Worm (Caenorhabditis elegans) whole organism, young adult: ENCODE measurements around the gene C56C10.4.

Experiments
- B0035.1 ChIP-seq: sonication (generic microtip); optimal IDR thresholded peaks from 2 replicates; lab custom pipeline; 2016; ENCODE audit warnings: missing genetic modification characterization, mild to moderate bottlenecking, missing compliant biosample characterization, missing genotype, missing genetic modification reagents
- B0261.1 ChIP-seq: sonication (generic microtip); optimal IDR thresholded peaks from 2 replicates; lab custom pipeline; 2016; ENCODE audit warnings: mild to moderate bottlenecking, missing genetic modification characterization, moderate library complexity, missing compliant biosample characterization
- K12H6.12 ChIP-seq: fragments of 200-800 bp; sonication (Bioruptor generic); optimal IDR thresholded peaks from 2 replicates; lab custom pipeline; 2018; ENCODE audit warnings: mild to moderate bottlenecking, missing genetic modification characterization, missing compliant biosample characterization
- Y53G8AR.9 ChIP-seq: fragments of 200-800 bp; sonication (Bioruptor generic); conservative IDR thresholded peaks from 2 replicates; pipeline ENCODE4 v1.3.6; 2022; ENCODE audit warnings: missing genetic modification reagents, missing genetic modification characterization, missing compliant biosample characterization
- ZK185.1 ChIP-seq: sonication (generic microtip); optimal IDR thresholded peaks from 2 replicates; lab custom pipeline; 2016; ENCODE audit warnings: mild to moderate bottlenecking, missing genetic modification characterization, missing compliant biosample characterization; ENCODE audit not compliant: poor library complexity, severe bottlenecking
- akir-1 ChIP-seq: fragments of 200-800 bp; sonication (Bioruptor generic); optimal IDR thresholded peaks from 2 replicates; lab custom pipeline; 2018; ENCODE audit warnings: mild to moderate bottlenecking, missing genetic modification characterization, moderate library complexity, missing compliant biosample characterization
- aptf-2 ChIP-seq: fragments of 200-800 bp; sonication (Bioruptor generic); conservative IDR thresholded peaks from 2 replicates; pipeline ENCODE4 v1.3.6; 2022; ENCODE audit warnings: missing genetic modification reagents, missing genetic modification characterization, missing compliant biosample characterization
- attf-5 ChIP-seq: fragments of 200-800 bp; sonication (Bioruptor generic); optimal IDR thresholded peaks from 2 replicates; lab custom pipeline; 2018; ENCODE audit warnings: mild to moderate bottlenecking, missing genetic modification characterization, missing compliant biosample characterization
- cebp-2 ChIP-seq: fragments of 200-800 bp; sonication (Bioruptor generic); IDR thresholded peaks from 2 replicates; pipeline ENCODE4 v1.3.6; 2022; ENCODE audit warnings: missing genetic modification characterization, missing compliant biosample characterization
- ceh-100 ChIP-seq: fragments of 200-800 bp; sonication (Bioruptor generic); IDR thresholded peaks from 2 replicates; pipeline ENCODE4 v1.3.6; 2022; ENCODE audit warnings: missing genetic modification reagents, missing genetic modification characterization, missing compliant biosample characterization
- ceh-58 ChIP-seq: fragments of 200-800 bp; sonication (Bioruptor generic); IDR thresholded peaks from 2 replicates; pipeline ENCODE4 v1.3.6; 2022; ENCODE audit warnings: missing genetic modification characterization, missing compliant biosample characterization
- chd-7 ChIP-seq: sonication (generic microtip); optimal IDR thresholded peaks from 2 replicates; lab custom pipeline; 2016; ENCODE audit warnings: mild to moderate bottlenecking, missing genetic modification characterization, moderate library complexity, missing compliant biosample characterization
- dpl-1 ChIP-seq: fragments of 150-350 bp; optimal IDR thresholded peaks from 2 replicates; lab custom pipeline; 2014; ENCODE audit warnings: missing biosample characterization, missing genetic modification reagents, missing genetic modification characterization
- egl-18 ChIP-seq: fragments of 200-800 bp; sonication (Bioruptor generic); IDR thresholded peaks from 2 replicates; pipeline ENCODE4 v1.3.6; 2022; ENCODE audit warnings: missing genetic modification reagents, missing genetic modification characterization, missing compliant biosample characterization
- hlh-12 ChIP-seq: sonication (generic microtip); optimal IDR thresholded peaks from 2 replicates; lab custom pipeline; 2016; ENCODE audit warnings: missing genetic modification characterization, missing compliant biosample characterization
- hlh-26 ChIP-seq: fragments of 200-800 bp; sonication (Bioruptor generic); conservative IDR thresholded peaks from 2 replicates; pipeline ENCODE4 v1.3.6; 2022; ENCODE audit warnings: missing genetic modification reagents, missing genetic modification characterization, missing compliant biosample characterization
- hmg-1.2 ChIP-seq: fragments of 200-800 bp; sonication (Bioruptor generic); IDR thresholded peaks from 2 replicates; pipeline ENCODE4 v1.3.6; 2022; ENCODE audit warnings: missing genetic modification reagents, missing genetic modification characterization, missing compliant biosample characterization
- hmg-20 ChIP-seq: fragments of 200-800 bp; sonication (Bioruptor generic); IDR thresholded peaks from 2 replicates; pipeline ENCODE4 v1.3.6; 2022; ENCODE audit warnings: missing genetic modification reagents, missing genetic modification characterization, missing compliant biosample characterization
- lag-1 ChIP-seq: fragments of 200-800 bp; sonication (Bioruptor generic); IDR thresholded peaks from 2 replicates; pipeline ENCODE4 v1.3.6; 2022; ENCODE audit warnings: missing genetic modification reagents, missing genetic modification characterization, missing compliant biosample characterization
- let-607 ChIP-seq, 2 experiments: fragments of 200-800 bp in 1 of 2; sonication (Bioruptor generic) in 1 of 2; sonication (generic microtip) in 1 of 2; optimal IDR thresholded peaks; 2 replicates each; lab custom pipeline; 2016 to 2018; ENCODE audit warnings: mild to moderate bottlenecking in 2 of 2, missing compliant biosample characterization in 2 of 2, missing genetic modification characterization in 2 of 2, moderate library complexity in 2 of 2, missing genotype in 1 of 2
- lin-54 ChIP-seq: fragments of 200-800 bp; sonication (Bioruptor generic); optimal IDR thresholded peaks from 2 replicates; lab custom pipeline; 2018; ENCODE audit warnings: mild to moderate bottlenecking, missing genetic modification characterization, missing compliant biosample characterization
- lsy-27 ChIP-seq: sonication (generic microtip); optimal IDR thresholded peaks from 2 replicates; lab custom pipeline; 2017; ENCODE audit warnings: missing genetic modification characterization, mild to moderate bottlenecking, missing compliant biosample characterization, antibody characterized with exemption, missing genotype, borderline replicate concordance; ENCODE audit not compliant: insufficient read depth
- madf-6 ChIP-seq: fragments of 200-800 bp; sonication (Bioruptor generic); IDR thresholded peaks from 2 replicates; pipeline ENCODE4 v1.3.6; 2022; ENCODE audit warnings: missing genetic modification reagents, missing genetic modification characterization, missing compliant biosample characterization
- mcd-1 ChIP-seq: fragments of 200-800 bp; sonication (Bioruptor generic); IDR thresholded peaks from 2 replicates; pipeline ENCODE4 v1.3.6; 2022; ENCODE audit warnings: missing genetic modification reagents, missing genetic modification characterization, missing compliant biosample characterization
- nfyb-1 ChIP-seq: fragments of 200-800 bp; sonication (Bioruptor generic); IDR thresholded peaks from 2 replicates; pipeline ENCODE4 v1.3.6; 2022; ENCODE audit warnings: missing genetic modification reagents, missing genetic modification characterization, missing compliant biosample characterization
- nhr-27 ChIP-seq: fragments of 200-800 bp; sonication (Bioruptor generic); optimal IDR thresholded peaks from 2 replicates; lab custom pipeline; 2018; ENCODE audit warnings: mild to moderate bottlenecking, missing genetic modification characterization, moderate library complexity, missing compliant biosample characterization
- nhr-80 ChIP-seq: sonication (generic microtip); optimal IDR thresholded peaks from 2 replicates; lab custom pipeline; 2016; ENCODE audit warnings: missing genetic modification characterization, missing compliant biosample characterization
- pha-4 ChIP-seq: fragments of 150-350 bp; sonication (generic microtip); optimal IDR thresholded peaks from 2 replicates; lab custom pipeline; 2014; ENCODE audit warnings: missing biosample characterization, missing genetic modification reagents, missing genetic modification characterization
- rec-8 ChIP-seq, 2 experiments: sonication (generic microtip); optimal IDR thresholded peaks; 2 replicates each; lab custom pipeline; 2016; ENCODE audit warnings: mild to moderate bottlenecking in 2 of 2, missing genetic modification characterization in 2 of 2, missing genetic modification reagents in 2 of 2, missing genotype in 2 of 2, missing biosample characterization in 1 of 2, missing compliant biosample characterization in 1 of 2, moderate library complexity in 1 of 2
- repo-1 ChIP-seq: sonication (generic microtip); optimal IDR thresholded peaks from 2 replicates; lab custom pipeline; 2017; ENCODE audit warnings: mild to moderate bottlenecking, missing genetic modification characterization, missing compliant biosample characterization
- sea-2 ChIP-seq: fragments of 200-800 bp; sonication (Bioruptor generic); IDR thresholded peaks from 2 replicates; pipeline ENCODE4 v1.3.6; 2022; ENCODE audit warnings: missing genetic modification characterization, missing compliant biosample characterization
- snpc-1.3 ChIP-seq: sonication (generic microtip); optimal IDR thresholded peaks from 2 replicates; lab custom pipeline; 2017; ENCODE audit warnings: missing genetic modification characterization, mild to moderate bottlenecking, missing compliant biosample characterization, antibody characterized with exemption, moderate library complexity, missing genotype, missing genetic modification reagents; ENCODE audit not compliant: insufficient read depth
- sptf-2 ChIP-seq: fragments of 200-800 bp; sonication (Bioruptor generic); optimal IDR thresholded peaks from 2 replicates; lab custom pipeline; 2018; ENCODE audit warnings: mild to moderate bottlenecking, missing genetic modification characterization, missing compliant biosample characterization
- unc-62 ChIP-seq: fragments of 150-350 bp; optimal IDR thresholded peaks from 2 replicates; lab custom pipeline; 2014; ENCODE audit warnings: missing biosample characterization, missing genetic modification reagents, missing genetic modification characterization
- ztf-6 ChIP-seq: fragments of 200-800 bp; sonication (Bioruptor generic); IDR thresholded peaks from 2 replicates; pipeline ENCODE4 v1.3.6; 2022; ENCODE audit warnings: missing genetic modification reagents, missing genetic modification characterization, missing compliant biosample characterization

C56C10.4 gene

DNA sequence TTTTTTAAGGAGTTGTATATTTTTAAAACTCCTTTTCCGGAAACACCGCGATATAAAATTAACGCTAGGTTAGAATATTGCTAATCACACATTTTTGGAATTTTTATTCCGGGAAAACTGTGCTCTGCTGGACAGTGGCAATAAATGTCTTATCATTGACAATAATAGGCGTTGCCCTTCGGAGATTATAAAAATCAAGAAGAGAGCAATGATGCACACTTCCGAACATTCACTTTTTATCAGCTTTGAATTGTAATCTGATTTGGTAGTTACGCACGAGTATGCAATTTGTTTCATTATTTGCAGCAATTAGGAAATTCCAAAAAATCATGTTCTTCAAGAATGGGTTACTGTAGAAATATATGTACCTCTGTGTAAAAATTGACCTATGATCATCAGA, 33.3 kb downstream of the C56C10.4 start:
- TF ChIP-seq nhr-80 (tag; lab: Kevin White, UChicago), result peak; percentile 56
- no peak for TF ChIP-seq lin-54 (GFP tag; lab: Kevin White, UChicago)
- TF ChIP-seq, all 124 proteins: peak for 1

DNA sequence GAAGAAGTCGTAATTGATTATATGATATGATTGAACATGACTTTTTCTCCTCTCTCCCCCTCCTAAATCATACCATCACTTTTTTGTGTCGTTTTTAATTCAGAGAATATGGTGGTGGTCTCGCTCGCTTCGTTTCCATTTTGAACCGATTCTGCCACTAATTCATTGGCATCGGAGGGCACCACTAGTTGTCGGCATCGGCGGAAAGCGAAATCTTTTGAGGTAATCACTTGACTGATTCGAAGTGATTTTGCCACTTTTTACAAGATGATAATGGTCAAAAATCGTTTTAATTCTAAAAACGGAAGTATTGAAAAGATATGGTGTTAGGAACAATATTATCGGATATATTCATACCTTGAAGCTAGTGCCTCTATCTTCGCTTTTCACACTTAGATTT, 33.9 kb downstream of the C56C10.4 start, which contains the start of gene klf-3:
Gene klf-3, plus strand, starts transcription at position 109 of the 400 bp plus-strand sequence.
- TF ChIP-seq ceh-58 (no peak), chd-7 (tag; lab: Kevin White, UChicago) (no peak), ztf-6 (GFP tag; lab: Robert Waterston, UW) (no peak), repo-1 (tag; lab: Kevin White, UChicago) (no peak), ceh-100 (GFP tag; lab: Robert Waterston, UW) (no peak), sea-2 (no peak), lin-54 (GFP tag; lab: Kevin White, UChicago) (no peak), attf-5 (no peak), lsy-27 (no peak), nfyb-1 (no peak), egl-18 (no peak), nhr-27 (tag; lab: Kevin White, UChicago) (no peak), pha-4 (tag; lab: Kevin White, UChicago) (no peak)

DNA sequence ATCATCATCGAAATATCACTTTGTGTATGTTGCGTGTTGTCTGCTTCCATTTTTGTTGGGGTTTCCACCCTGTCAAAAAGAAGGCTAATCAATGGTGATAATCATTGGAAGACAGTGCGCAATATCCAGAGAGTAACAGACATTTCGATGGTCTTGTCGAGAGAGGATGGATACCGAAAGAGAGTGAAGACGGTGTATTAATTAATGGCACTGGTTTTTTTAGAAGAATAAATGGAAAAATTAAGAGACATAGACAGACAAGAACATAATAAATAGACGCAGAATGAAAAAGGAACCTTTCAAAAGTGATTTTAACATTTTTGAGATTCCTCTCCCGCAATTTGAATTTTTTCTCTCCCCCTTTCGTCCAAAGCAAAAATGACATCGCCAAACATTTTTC, 36.1 kb downstream of the C56C10.4 start:
- TF ChIP-seq let-607 (tag; optimal IDR thresholded peaks at IDR 0.05; lab: Kevin White, UChicago) (no peak), hmg-1.2 (GFP tag; lab: Robert Waterston, UW) (peak; percentile 60; the same call in 1 of the 2 replicates)

DNA sequence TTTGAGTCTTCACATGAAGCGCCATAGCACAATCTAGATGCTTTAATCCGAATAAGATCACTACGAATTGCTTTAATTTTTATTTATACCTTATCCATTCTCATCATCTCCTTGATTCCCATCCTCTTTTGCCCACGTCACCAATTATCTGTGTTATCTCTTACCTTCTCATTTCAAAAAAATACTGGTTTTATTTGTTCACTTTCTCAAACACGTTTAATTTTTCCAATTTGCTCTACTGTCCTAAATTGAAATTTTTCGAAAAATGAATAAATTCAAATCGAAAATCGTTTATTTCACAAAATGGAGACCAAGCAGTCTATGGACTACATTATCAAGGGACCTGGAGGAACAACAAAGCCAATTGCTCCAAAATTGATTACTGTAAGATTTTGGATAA, 39.0 kb downstream of the C56C10.4 start, which contains the start of gene F54H5.3:
Gene F54H5.3, plus strand, starts transcription at position 301 of the 400 bp plus-strand sequence.
- no peak for TF ChIP-seq sptf-2 (GFP tag; lab: Kevin White, UChicago)
- TF ChIP-seq B0035.1, result no peak
- TF ChIP-seq dpl-1, result no peak
- TF ChIP-seq madf-6 (GFP tag; lab: Robert Waterston, UW), result no peak
- no peak for TF ChIP-seq lag-1 (GFP tag; lab: Robert Waterston, UW)
- no peak for TF ChIP-seq mcd-1 (GFP tag; lab: Robert Waterston, UW)
- no peak for TF ChIP-seq pha-4 (tag; lab: Kevin White, UChicago)
- TF ChIP-seq cebp-2, result no peak
- TF ChIP-seq K12H6.12, result no peak
- TF ChIP-seq unc-62 (GFP tag; lab: Kevin White, UChicago), result no peak
- no peak for TF ChIP-seq ZK185.1 (tag; lab: Kevin White, UChicago)
- TF ChIP-seq hmg-20 (GFP tag; lab: Robert Waterston, UW), result no peak
- TF ChIP-seq B0261.1 (tag; lab: Kevin White, UChicago), result no peak
- no peak for TF ChIP-seq aptf-2 (GFP tag; lab: Robert Waterston, UW)
- no peak for TF ChIP-seq hlh-12 (tag; lab: Kevin White, UChicago)
- no peak for TF ChIP-seq snpc-1.3 (tag; lab: Kevin White, UChicago)
- no peak for TF ChIP-seq lsy-27
- TF ChIP-seq Y53G8AR.9 (GFP tag; lab: Robert Waterston, UW), result no peak

DNA sequence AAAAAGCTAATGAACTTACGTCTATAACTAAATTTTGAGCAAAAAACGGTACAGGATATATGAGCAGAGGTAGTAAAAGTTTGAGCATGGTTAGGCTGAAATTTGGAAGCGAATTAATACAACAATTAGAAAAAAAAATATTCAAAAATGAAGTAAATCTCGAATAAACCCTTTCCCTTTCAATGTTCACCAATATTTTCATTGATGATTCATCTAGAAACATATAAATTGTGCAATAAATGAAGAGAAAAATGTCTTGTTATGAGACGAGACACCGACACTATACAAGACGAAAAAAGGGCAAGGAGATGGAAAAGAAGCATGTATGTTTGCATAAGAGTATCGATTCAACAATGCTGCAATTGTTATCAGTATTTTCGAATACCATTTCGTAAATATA, 42.4 kb downstream of the C56C10.4 start, which contains the start of gene F54H5.14:
Gene F54H5.14, minus strand, starts transcription at position 101 of the 400 bp plus-strand sequence.
- TF ChIP-seq akir-1 (GFP tag; lab: Kevin White, UChicago), result no peak
- TF ChIP-seq rec-8 (tag; optimal IDR thresholded peaks at IDR 0.05; lab: Kevin White, UChicago), result no peak
- peak; percentile 0 for TF ChIP-seq nhr-80 (tag; lab: Kevin White, UChicago)
- TF ChIP-seq hlh-26 (GFP tag; lab: Robert Waterston, UW), result no peak
